Fruit fly (Drosophila melanogaster) whole organism, embryonic: ENCODE results near the gene DCTN6-p27.

Experiments used
- CG15073 ChIP-seq: fragments of 200-800 bp; sonication (Bioruptor generic); optimal IDR thresholded peaks from 2 replicates; lab custom pipeline; 2016; ENCODE audit warnings: missing biosample characterization, missing genetic modification characterization
- CG15479 ChIP-seq: fragments of 200-800 bp; sonication (Bioruptor generic); optimal IDR thresholded peaks from 3 replicates; lab custom pipeline; 2019; ENCODE audit warnings: missing biosample characterization, mild to moderate bottlenecking, missing genetic modification characterization, moderate library complexity
- CG15514 ChIP-seq: fragments of 200-800 bp; sonication (Bioruptor generic); optimal IDR thresholded peaks from 3 replicates; lab custom pipeline; 2017; ENCODE audit warnings: missing biosample characterization, missing genetic modification characterization, mild to moderate bottlenecking, moderate library complexity, missing genetic modification reagents
- CG17385 ChIP-seq: fragments of 200-800 bp; sonication (Bioruptor generic); optimal IDR thresholded peaks from 3 replicates; lab custom pipeline; 2018; ENCODE audit warnings: missing biosample characterization, mild to moderate bottlenecking, missing genetic modification characterization
- CG18262 ChIP-seq: fragments of 200-800 bp; optimal IDR thresholded peaks from 3 replicates; lab custom pipeline; 2019; ENCODE audit warnings: missing biosample characterization, mild to moderate bottlenecking, missing genetic modification characterization, moderate library complexity
- CG2116 ChIP-seq: fragments of 200-800 bp; sonication (Bioruptor generic); optimal IDR thresholded peaks from 3 replicates; lab custom pipeline; 2018; ENCODE audit warnings: missing biosample characterization, mild to moderate bottlenecking, missing genetic modification characterization
- CG2199 ChIP-seq: fragments of 200-800 bp; sonication (Bioruptor generic); IDR thresholded peaks from 3 replicates; pipeline ENCODE4 v1.3.6; 2022; ENCODE audit warnings: missing biosample characterization, missing genetic modification characterization
- CG31441 ChIP-seq: fragments of 200-800 bp; sonication (Bioruptor generic); IDR thresholded peaks from 2 replicates; pipeline ENCODE4 v1.3.6; 2022; ENCODE audit warnings: missing biosample characterization, missing genetic modification characterization
- CG34422 ChIP-seq: fragments of 200-800 bp; sonication (Bioruptor generic); IDR thresholded peaks from 3 replicates; pipeline ENCODE4 v1.3.6; 2022; ENCODE audit warnings: missing biosample characterization, missing genetic modification characterization
- CG3847 ChIP-seq: fragments of 200-800 bp; sonication (Bioruptor generic); IDR thresholded peaks from 2 replicates; pipeline ENCODE4 v1.3.6; 2022; ENCODE audit warnings: missing biosample characterization, missing genetic modification characterization
- CG6254 ChIP-seq: fragments of 200-800 bp; sonication (Bioruptor generic); optimal IDR thresholded peaks from 3 replicates; lab custom pipeline; 2017; ENCODE audit warnings: mild to moderate bottlenecking, missing biosample characterization, missing genetic modification reagents, missing genetic modification characterization
- CG8359 ChIP-seq: fragments of 200-800 bp; sonication (Bioruptor generic); optimal IDR thresholded peaks from 2 replicates; lab custom pipeline; 2017; ENCODE audit warnings: missing biosample characterization, mild to moderate bottlenecking, missing genetic modification characterization, borderline replicate concordance
- CG8388 ChIP-seq: fragments of 200-800 bp; sonication (Bioruptor generic); optimal IDR thresholded peaks from 2 replicates; lab custom pipeline; 2019; ENCODE audit warnings: missing biosample characterization, mild to moderate bottlenecking, missing genetic modification characterization, moderate library complexity
- D ChIP-seq, 2 experiments: fragments of 200-800 bp in 1 of 2; fragments of >200 bp in 1 of 2; sonication (Bioruptor generic) in 1 of 2; optimal IDR thresholded peaks; 2 replicates in 1 of 2; 3 replicates in 1 of 2; lab custom pipeline; 2017; ENCODE audit warnings: mild to moderate bottlenecking in 1 of 2, missing biosample characterization in 1 of 2, missing genetic modification characterization in 1 of 2, missing genetic modification reagents in 1 of 2
- Ets65A ChIP-seq: fragments of 200-800 bp; sonication (Bioruptor generic); peaks from one replicate; lab custom pipeline; 2016; ENCODE audit warnings: missing biosample characterization, missing genetic modification characterization
- GATAe ChIP-seq: fragments of 200-800 bp; sonication (Bioruptor generic); conservative IDR thresholded peaks from 2 replicates; pipeline ENCODE4 v1.3.6; 2022; ENCODE audit warnings: missing biosample characterization, missing genetic modification characterization
- Meics ChIP-seq: fragments of 200-800 bp; sonication (Bioruptor generic); optimal IDR thresholded peaks from 2 replicates; lab custom pipeline; 2017; ENCODE audit warnings: missing biosample characterization, mild to moderate bottlenecking, missing genetic modification characterization
- Oli ChIP-seq: fragments of 200-800 bp; sonication (Bioruptor generic); optimal IDR thresholded peaks from 2 replicates; lab custom pipeline; 2018; ENCODE audit warnings: missing biosample characterization, mild to moderate bottlenecking, missing genetic modification characterization, moderate library complexity
- Rfx ChIP-seq: fragments of 200-800 bp; sonication (Bioruptor generic); IDR thresholded peaks from 2 replicates; pipeline ENCODE4 v1.3.6; 2022; ENCODE audit warnings: missing biosample characterization, missing genetic modification characterization
- Sry-β ChIP-seq: fragments of 200-800 bp; sonication (Bioruptor generic); optimal IDR thresholded peaks from 2 replicates; lab custom pipeline; 2018; ENCODE audit warnings: missing biosample characterization, mild to moderate bottlenecking, missing genetic modification characterization, moderate library complexity
- ara ChIP-seq: fragments of 200-800 bp; sonication (Bioruptor generic); IDR thresholded peaks from 2 replicates; pipeline ENCODE4 v1.3.6; 2022; ENCODE audit warnings: missing biosample characterization, missing genetic modification characterization
- br ChIP-seq: fragments of >200 bp; optimal IDR thresholded peaks from 2 replicates; lab custom pipeline; 2017
- cad ChIP-seq: fragments of >200 bp; optimal IDR thresholded peaks from 2 replicates; lab custom pipeline; 2017; ENCODE audit warnings: missing biosample characterization, missing genetic modification characterization
- cg ChIP-seq: fragments of 200-800 bp; sonication (Bioruptor generic); optimal IDR thresholded peaks from 3 replicates; lab custom pipeline; 2019; ENCODE audit warnings: missing biosample characterization, mild to moderate bottlenecking, missing genetic modification characterization, moderate library complexity
- chif ChIP-seq, 2 experiments: fragments of 200-800 bp; sonication (Bioruptor generic); optimal IDR thresholded peaks; 3 replicates each; lab custom pipeline; 2016; ENCODE audit warnings: missing biosample characterization in 2 of 2, missing genetic modification characterization in 2 of 2
- ci ChIP-seq: fragments of 200-800 bp; sonication (Bioruptor generic); IDR thresholded peaks from 3 replicates; pipeline ENCODE4 v1.3.6; 2022; ENCODE audit warnings: missing biosample characterization, missing genetic modification characterization
- corto ChIP-seq: fragments of 200-800 bp; sonication (Bioruptor generic); optimal IDR thresholded peaks from 2 replicates; lab custom pipeline; 2016; ENCODE audit warnings: missing biosample characterization, mild to moderate bottlenecking, missing genetic modification characterization, moderate library complexity
- crol ChIP-seq: fragments of 200-800 bp; sonication (Bioruptor generic); IDR thresholded peaks from 2 replicates; pipeline ENCODE4 v1.3.6; 2022; ENCODE audit warnings: missing biosample characterization, missing genetic modification characterization
- dysf ChIP-seq: fragments of 200-800 bp; sonication (Bioruptor generic); IDR thresholded peaks from 3 replicates; pipeline ENCODE4 v1.3.6; 2022; ENCODE audit warnings: missing biosample characterization, missing genetic modification characterization
- grau ChIP-seq: fragments of 200-800 bp; optimal IDR thresholded peaks from 3 replicates; lab custom pipeline; 2019; ENCODE audit warnings: missing biosample characterization, mild to moderate bottlenecking, missing genetic modification characterization, moderate library complexity
- gsb-n ChIP-seq: fragments of 200-800 bp; sonication (Bioruptor generic); optimal IDR thresholded peaks from 3 replicates; lab custom pipeline; 2018; ENCODE audit warnings: missing biosample characterization, mild to moderate bottlenecking, missing genetic modification characterization
- lbe ChIP-seq: fragments of 200-800 bp; sonication (Bioruptor generic); optimal IDR thresholded peaks from 2 replicates; lab custom pipeline; 2016; ENCODE audit warnings: missing biosample characterization, mild to moderate bottlenecking, missing genetic modification characterization
- luna ChIP-seq: fragments of 200-800 bp; sonication (Bioruptor generic); optimal IDR thresholded peaks from 2 replicates; lab custom pipeline; 2016; ENCODE audit warnings: missing biosample characterization, missing genetic modification characterization
- nerfin-1 ChIP-seq: fragments of 200-800 bp; sonication (Bioruptor generic); optimal IDR thresholded peaks from 3 replicates; lab custom pipeline; 2019; ENCODE audit warnings: missing biosample characterization, mild to moderate bottlenecking, missing genetic modification characterization, moderate library complexity
- pan ChIP-seq, 4 experiments: fragments of >200 bp in 3 of 4; fragments of 200-800 bp in 1 of 4; sonication (Bioruptor generic) in 1 of 4; optimal IDR thresholded peaks in 3 of 4; IDR thresholded peaks in 1 of 4; 2 replicates each; pipeline versions ENCODE4 v1.3.6 to Lab custom; 2017 to 2022; ENCODE audit warnings: missing biosample characterization in 2 of 4, missing genetic modification characterization in 2 of 4, mixed read lengths in 1 of 4
- pfk ChIP-seq: fragments of 200-800 bp; sonication (Bioruptor generic); optimal IDR thresholded peaks from 2 replicates; lab custom pipeline; 2018; ENCODE audit warnings: missing biosample characterization, mild to moderate bottlenecking, missing genetic modification characterization, moderate library complexity
- phol ChIP-seq: fragments of 200-800 bp; sonication (Bioruptor generic); optimal IDR thresholded peaks from 3 replicates; lab custom pipeline; 2018; ENCODE audit warnings: missing biosample characterization, mild to moderate bottlenecking, missing genetic modification characterization, moderate library complexity
- row ChIP-seq: fragments of 200-800 bp; sonication (Bioruptor generic); IDR thresholded peaks from 3 replicates; pipeline ENCODE4 v1.3.6; 2022; ENCODE audit warnings: missing biosample characterization, missing genetic modification characterization
- sd ChIP-seq: fragments of 200-800 bp; sonication (Bioruptor generic); optimal IDR thresholded peaks from 3 replicates; lab custom pipeline; 2018; ENCODE audit warnings: missing biosample characterization, mild to moderate bottlenecking, missing genetic modification characterization, moderate library complexity
- sens ChIP-seq: fragments of 200-800 bp; sonication (Bioruptor generic); peaks from one replicate; lab custom pipeline; 2016; ENCODE audit warnings: missing biosample characterization, missing genetic modification characterization
- tll ChIP-seq, 2 experiments: fragments of 200-800 bp in 1 of 2; fragments of >200 bp in 1 of 2; sonication (Bioruptor generic) in 1 of 2; optimal IDR thresholded peaks; 2 replicates each; lab custom pipeline; 2017 to 2019; ENCODE audit warnings: missing biosample characterization in 2 of 2, missing genetic modification characterization in 2 of 2, mild to moderate bottlenecking in 1 of 2, moderate library complexity in 1 of 2
- tna ChIP-seq: fragments of 200-800 bp; sonication (Bioruptor generic); IDR thresholded peaks from 2 replicates; pipeline ENCODE4 v1.3.6; 2022; ENCODE audit warnings: missing biosample characterization, missing genetic modification characterization; ENCODE audit not compliant: partially characterized antibody
- trem ChIP-seq: fragments of 200-800 bp; optimal IDR thresholded peaks from 3 replicates; lab custom pipeline; 2019; ENCODE audit warnings: missing biosample characterization, mild to moderate bottlenecking, missing genetic modification characterization, moderate library complexity
- twi ChIP-seq: fragments of 200-800 bp; optimal IDR thresholded peaks from 2 replicates; lab custom pipeline; 2019; ENCODE audit warnings: missing biosample characterization, mild to moderate bottlenecking, missing genetic modification characterization, moderate library complexity
- wor ChIP-seq: fragments of 200-800 bp; sonication (Bioruptor generic); IDR thresholded peaks from 2 replicates; pipeline ENCODE4 v1.3.6; 2022; ENCODE audit warnings: missing biosample characterization, missing genetic modification characterization

DCTN6-p27 gene

DNA sequence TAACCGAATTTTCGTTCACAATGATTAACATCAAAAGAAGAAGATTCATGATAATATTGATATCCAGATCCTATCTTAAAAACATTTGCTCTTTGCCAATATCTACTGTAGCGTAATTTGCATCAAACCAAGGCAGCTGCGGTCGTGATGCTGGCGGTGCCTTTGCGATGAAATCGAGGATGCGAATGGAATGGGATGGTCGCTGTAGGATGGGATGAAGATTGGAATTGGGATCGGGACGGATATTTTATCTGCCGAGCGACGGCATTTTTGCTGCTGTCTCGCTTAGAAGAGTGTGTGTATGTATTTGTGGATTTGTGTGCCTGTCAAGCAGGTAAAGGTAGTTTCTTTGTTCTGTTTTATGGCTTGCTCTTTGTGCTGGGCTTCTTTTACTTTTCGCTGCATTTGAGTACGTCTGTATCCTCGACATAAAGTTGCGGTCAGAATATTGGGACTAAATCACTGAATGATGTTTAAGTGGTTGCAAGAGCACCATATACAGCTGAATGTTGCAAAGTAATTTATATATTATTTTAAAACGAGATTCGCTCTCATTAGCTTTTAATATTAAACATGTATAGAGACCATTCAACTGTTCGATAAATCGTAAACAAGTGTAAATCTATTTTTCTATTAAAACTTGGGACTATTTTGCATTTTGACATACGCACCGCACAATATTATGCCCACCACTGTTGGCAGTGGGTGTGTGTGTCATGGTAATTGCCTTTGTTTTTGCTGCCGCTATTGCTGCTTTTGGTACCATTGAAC is 30.4 kb downstream of the DCTN6-p27 start:
- TF ChIP-seq pfk (GFP tag; lab: Kevin White, UChicago) (peak; percentile 69), CG15479 (peak; percentile 96), sens (GFP tag; lab: Kevin White, UChicago) (peak; percentile 53), Rfx (0 out of 2 replicates have a peak, but pooled peaks have one; percentile 4), CG18262 (peak; percentile 16), CG8388 (no peak), cad (GFP tag; lab: Kevin White, UChicago) (peak; percentile 82), br (lab: Kevin White, UChicago) (no peak), pan (optimal IDR thresholded peaks at IDR 0.05; lab: Kevin White, UChicago) (no peak), pan (GFP tag; optimal IDR thresholded peaks at IDR 0.05 in 1 of 2, IDR thresholded peaks at IDR 0.05 in 1 of 2) (peak in 1 of 2 experiments; percentile 12), corto (GFP tag; lab: Kevin White, UChicago) (peak; percentile 48), CG2199 (GFP tag; lab: Robert Waterston, UW) (peak; percentile 55; the same call in 2 of the 3 replicates), luna (GFP tag; lab: Kevin White, UChicago) (no peak), CG6254 (peak; percentile 7), grau (tag; lab: Kevin White, UChicago) (peak; percentile 17), D (optimal IDR thresholded peaks at IDR 0.05; lab: Kevin White, UChicago) (peak; percentile 27), D (GFP tag; optimal IDR thresholded peaks at IDR 0.05; lab: Kevin White, UChicago) (no peak), CG15073 (GFP tag; lab: Kevin White, UChicago) (peak; percentile 94), chif (GFP tag; optimal IDR thresholded peaks at IDR 0.05; lab: Kevin White, UChicago) (no peak), tll (GFP tag; optimal IDR thresholded peaks at IDR 0.05; lab: Kevin White, UChicago) (peak in 1 of 2 experiments; percentile 37), lbe (GFP tag; lab: Kevin White, UChicago) (peak; percentile 46)

- TF ChIP-seq CG31441 (peak; percentile 27; the same call in 1 of the 2 replicates), Ets65A (peak; percentile 7), GATAe (GFP tag; lab: Robert Waterston, UW) (no peak), phol (peak; percentile 12), CG3847 (no peak), gsb-n (tag; lab: Kevin White, UChicago) (peak; percentile 74), CG8359 (GFP tag; lab: Kevin White, UChicago) (no peak), Meics (GFP tag; lab: Kevin White, UChicago) (no peak), ci (GFP tag; lab: Robert Waterston, UW) (0 out of 3 replicates have a peak, but pooled peaks have one; percentile 18), tna (GFP tag; lab: Robert Waterston, UW) (no peak), CG17385 (GFP tag; lab: Kevin White, UChicago) (peak; percentile 61), trem (tag; lab: Kevin White, UChicago) (no peak), ara (GFP tag; lab: Robert Waterston, UW) (peak; percentile 21; the same call in 1 of the 2 replicates), wor (no peak), crol (GFP tag; lab: Robert Waterston, UW) (peak; percentile 65), Oli (tag; lab: Kevin White, UChicago) (peak; percentile 21), nerfin-1 (tag; lab: Kevin White, UChicago) (peak; percentile 1), CG15514 (GFP tag; lab: Kevin White, UChicago) (no peak), CG34422 (GFP tag; lab: Robert Waterston, UW) (no peak), Sry-β (GFP tag; lab: Kevin White, UChicago) (no peak), cg (GFP tag; lab: Kevin White, UChicago) (no peak), CG2116 (GFP tag; lab: Kevin White, UChicago) (no peak), sd (tag; lab: Kevin White, UChicago) (peak; percentile 81), pfk (GFP tag; lab: Kevin White, UChicago) (peak; percentile 90), dysf (GFP tag; lab: Robert Waterston, UW) (no peak), twi (tag; lab: Kevin White, UChicago) (peak; percentile 17), grau (tag; lab: Kevin White, UChicago) (peak; percentile 86), row (GFP tag; lab: Robert Waterston, UW) (0 out of 3 replicates have a peak, but pooled peaks have one; percentile 14)
Measured at dm6 chr2L:19163143-19163974, 31.2 kb downstream of the DCTN6-p27 start.
